Worm (Caenorhabditis elegans) whole organism, L4 larva: Measurements from ENCODE around the gene F42A6.1.

ENCODE experiments used
- ZK546.5 ChIP-seq, 2 experiments: sonication (generic microtip); optimal IDR thresholded peaks; 2 replicates each; lab custom pipeline; 2017; ENCODE audit warnings: missing biosample characterization in 2 of 2, missing genetic modification characterization in 2 of 2
- ama-1 ChIP-seq: fragments of 150-350 bp; optimal IDR thresholded peaks from 2 replicates; lab custom pipeline; 2014; ENCODE audit warnings: inconsistent platforms, mixed read lengths
- cey-2 ChIP-seq: sonication (generic microtip); optimal IDR thresholded peaks from 3 replicates; lab custom pipeline; 2017; ENCODE audit warnings: missing genetic modification characterization, mild to moderate bottlenecking, missing compliant biosample characterization, antibody characterized with exemption, borderline replicate concordance; ENCODE audit not compliant: insufficient read depth
- daf-19 ChIP-seq: fragments of 200-800 bp; sonication (Bioruptor generic); conservative IDR thresholded peaks from 2 replicates; pipeline ENCODE4 v1.3.6; 2022; ENCODE audit warnings: missing genetic modification characterization, missing compliant biosample characterization
- daf-8 ChIP-seq: fragments of 200-800 bp; sonication (Bioruptor generic); IDR thresholded peaks from 2 replicates; pipeline ENCODE4 v1.3.6; 2022; ENCODE audit warnings: missing genetic modification characterization, missing compliant biosample characterization
- dpl-1 ChIP-seq: fragments of 150-350 bp; optimal IDR thresholded peaks from 2 replicates; lab custom pipeline; 2014; ENCODE audit warnings: missing biosample characterization, missing genetic modification reagents, missing genetic modification characterization
- gei-8 ChIP-seq: fragments of 200-800 bp; sonication (Bioruptor generic); optimal IDR thresholded peaks from 2 replicates; lab custom pipeline; 2018; ENCODE audit warnings: mild to moderate bottlenecking, missing genetic modification characterization, missing compliant biosample characterization
- nhr-76 ChIP-seq: fragments of 150-350 bp; optimal IDR thresholded peaks from 2 replicates; lab custom pipeline; 2014; ENCODE audit warnings: missing biosample characterization, missing genetic modification characterization
- pqm-1 ChIP-seq: sonication (generic microtip); optimal IDR thresholded peaks from 2 replicates; lab custom pipeline; 2017; ENCODE audit warnings: missing biosample characterization, missing genetic modification characterization
- skn-1 ChIP-seq: fragments of 150-350 bp; optimal IDR thresholded peaks from 2 replicates; lab custom pipeline; 2014; ENCODE audit warnings: missing biosample characterization, missing genetic modification characterization
- unc-39 ChIP-seq: sonication (generic microtip); optimal IDR thresholded peaks from 2 replicates; lab custom pipeline; 2017; ENCODE audit warnings: missing biosample characterization, missing genetic modification characterization
- unc-62 ChIP-seq, 3 experiments: fragments of 150-350 bp in 1 of 3; sonication (generic microtip); optimal IDR thresholded peaks in 2 of 3; peaks in 1 of 3; 1 replicate in 1 of 3; 2 replicates in 2 of 3; lab custom pipeline; 2014 to 2017; ENCODE audit warnings: missing biosample characterization in 3 of 3, missing genetic modification characterization in 3 of 3, missing genetic modification reagents in 3 of 3, missing genotype in 1 of 3

- TF ChIP-seq ama-1 (lab: Kevin White, UChicago): no peak
- no peak for TF ChIP-seq gei-8 (GFP tag; lab: Kevin White, UChicago)
- TF ChIP-seq daf-19 (GFP tag; lab: Robert Waterston, UW): no peak
- TF ChIP-seq ZK546.5 (tag; optimal IDR thresholded peaks at IDR 0.05; lab: Kevin White, UChicago): no peak
- no peak for TF ChIP-seq daf-8
- TF ChIP-seq unc-39 (tag; lab: Kevin White, UChicago): no peak
- TF ChIP-seq cey-2: no peak
- no peak for TF ChIP-seq skn-1 (tag; lab: Kevin White, UChicago)
- TF ChIP-seq pqm-1 (tag; lab: Kevin White, UChicago): no peak
- TF ChIP-seq nhr-76 (tag; lab: Kevin White, UChicago): no peak
- peak in 1 of 2 experiments; percentile 89 for TF ChIP-seq unc-62 (GFP tag; optimal IDR thresholded peaks at IDR 0.05 in 1 of 2; lab: Kevin White, UChicago)
- no peak for TF ChIP-seq unc-62 (tag; optimal IDR thresholded peaks at IDR 0.05; lab: Kevin White, UChicago)
- TF ChIP-seq dpl-1 (GFP tag; lab: Kevin White, UChicago): no peak
Measured at ce11 chrIV:3398078-3398477, 43.2 kb downstream of the F42A6.1 start.
